Worm (Caenorhabditis elegans) whole organism, L3 larva: Measurements from ENCODE around the gene snb-7.
A peak's percentile ranks its signal among the peaks of the same experiment; 100 is the strongest.

Experiments used
- fkh-10 ChIP-seq: sonication (generic microtip); optimal IDR thresholded peaks from 2 replicates; lab custom pipeline; 2017; ENCODE audit warnings: missing biosample characterization, missing genetic modification reagents, missing genetic modification characterization
- nhr-11 ChIP-seq: fragments of 150-350 bp; optimal IDR thresholded peaks from 2 replicates; lab custom pipeline; 2014; ENCODE audit warnings: missing biosample characterization, missing genetic modification characterization

- TF ChIP-seq fkh-10 (GFP tag; lab: Kevin White, UChicago) (peak; percentile 23), nhr-11 (tag; lab: Kevin White, UChicago) (no peak)
Measured at ce11 chrIV:12583181-12583580, 22.5 kb downstream of the snb-7 start.
